Fruit fly (Drosophila melanogaster) whole organism, embryonic: ENCODE data around the gene CG9757.
A peak's percentile ranks its signal among the peaks of the same experiment; 100 is the strongest.

Experiments
- Aef1 ChIP-seq: fragments of 200-800 bp; sonication (Bioruptor generic); IDR thresholded peaks from 3 replicates; pipeline ENCODE4 v1.3.6; 2022; ENCODE audit warnings: missing biosample characterization, missing genetic modification characterization
- CG10209 ChIP-seq: fragments of 200-800 bp; sonication (Bioruptor generic); optimal IDR thresholded peaks from 3 replicates; lab custom pipeline; 2017; ENCODE audit warnings: missing biosample characterization, mild to moderate bottlenecking, missing genetic modification characterization, missing genetic modification reagents
- CG10462 ChIP-seq: fragments of 200-800 bp; sonication (Bioruptor generic); optimal IDR thresholded peaks from 2 replicates; lab custom pipeline; 2016; ENCODE audit warnings: missing biosample characterization, missing genetic modification characterization
- CG10979 ChIP-seq: fragments of 200-800 bp; sonication (Bioruptor generic); optimal IDR thresholded peaks from 2 replicates; lab custom pipeline; 2018; ENCODE audit warnings: missing biosample characterization, mild to moderate bottlenecking, missing genetic modification characterization, moderate library complexity
- CG11398 ChIP-seq: fragments of 200-800 bp; sonication (Bioruptor generic); optimal IDR thresholded peaks from 2 replicates; lab custom pipeline; 2016; ENCODE audit warnings: missing biosample characterization, missing genetic modification characterization
- CG11504 ChIP-seq: fragments of 200-800 bp; sonication (Bioruptor generic); optimal IDR thresholded peaks from 3 replicates; lab custom pipeline; 2019; ENCODE audit warnings: missing biosample characterization, mild to moderate bottlenecking, missing genetic modification characterization, moderate library complexity
- CG11696 ChIP-seq: fragments of 200-800 bp; sonication (Bioruptor generic); IDR thresholded peaks from 2 replicates; pipeline ENCODE4 v1.3.6; 2022; ENCODE audit warnings: missing biosample characterization, missing genetic modification characterization
- CG12104 ChIP-seq: fragments of 200-800 bp; sonication (Bioruptor generic); optimal IDR thresholded peaks from 3 replicates; lab custom pipeline; 2016; ENCODE audit warnings: missing biosample characterization, missing genetic modification characterization
- CG12219 ChIP-seq: fragments of 200-800 bp; sonication (Bioruptor generic); optimal IDR thresholded peaks from 3 replicates; lab custom pipeline; 2018; ENCODE audit warnings: missing biosample characterization, mild to moderate bottlenecking, missing genetic modification characterization
- CG13287 ChIP-seq: fragments of 200-800 bp; sonication (Bioruptor generic); IDR thresholded peaks from 2 replicates; pipeline ENCODE4 v1.3.6; 2022; ENCODE audit warnings: missing biosample characterization, missing genetic modification characterization; ENCODE audit not compliant: partially characterized antibody
- CG13296 ChIP-seq: fragments of 200-800 bp; sonication (Bioruptor generic); optimal IDR thresholded peaks from 3 replicates; lab custom pipeline; 2018; ENCODE audit warnings: missing biosample characterization, mild to moderate bottlenecking, missing genetic modification characterization
- CG1603 ChIP-seq: fragments of 200-800 bp; sonication (Bioruptor generic); optimal IDR thresholded peaks from 2 replicates; lab custom pipeline; 2019; ENCODE audit warnings: missing biosample characterization, mild to moderate bottlenecking, missing genetic modification characterization, moderate library complexity
- CG17186 ChIP-seq: fragments of 200-800 bp; sonication (Bioruptor generic); optimal IDR thresholded peaks from 3 replicates; lab custom pipeline; 2017; ENCODE audit warnings: missing biosample characterization, missing genetic modification reagents, missing genetic modification characterization
- CG17385 ChIP-seq: fragments of 200-800 bp; sonication (Bioruptor generic); optimal IDR thresholded peaks from 3 replicates; lab custom pipeline; 2018; ENCODE audit warnings: missing biosample characterization, mild to moderate bottlenecking, missing genetic modification characterization
- CG2875 ChIP-seq: fragments of 200-800 bp; sonication (Bioruptor generic); optimal IDR thresholded peaks from 2 replicates; lab custom pipeline; 2017; ENCODE audit warnings: missing biosample characterization, mild to moderate bottlenecking, missing genetic modification characterization, missing genetic modification reagents
- CG31388 ChIP-seq: fragments of 200-800 bp; sonication (Bioruptor generic); optimal IDR thresholded peaks from 2 replicates; lab custom pipeline; 2016; ENCODE audit warnings: missing biosample characterization, missing genetic modification characterization
- CG4707 ChIP-seq: fragments of 200-800 bp; sonication (Bioruptor generic); optimal IDR thresholded peaks from 2 replicates; lab custom pipeline; 2018; ENCODE audit warnings: missing biosample characterization, mild to moderate bottlenecking, missing genetic modification characterization, moderate library complexity
- CG6654 ChIP-seq: fragments of 200-800 bp; sonication (Bioruptor generic); optimal IDR thresholded peaks from 2 replicates; lab custom pipeline; 2017; ENCODE audit warnings: missing biosample characterization, mild to moderate bottlenecking, missing genetic modification characterization
- CG7372 ChIP-seq: fragments of 200-800 bp; sonication (Bioruptor generic); IDR thresholded peaks from 2 replicates; pipeline ENCODE4 v1.3.6; 2022; ENCODE audit warnings: missing biosample characterization, missing genetic modification characterization
- CG9727 ChIP-seq: fragments of 200-800 bp; sonication (Bioruptor generic); optimal IDR thresholded peaks from 3 replicates; lab custom pipeline; 2017; ENCODE audit warnings: missing biosample characterization, mild to moderate bottlenecking, missing genetic modification characterization
- CG9932 ChIP-seq: fragments of 200-800 bp; sonication (Bioruptor generic); IDR thresholded peaks from 2 replicates; pipeline ENCODE4 v1.3.6; 2022; ENCODE audit warnings: missing biosample characterization, missing genetic modification characterization
- CkIIα-i1 ChIP-seq: fragments of 200-800 bp; sonication (Bioruptor generic); IDR thresholded peaks from 2 replicates; pipeline ENCODE4 v1.3.6; 2022; ENCODE audit warnings: missing biosample characterization, missing genetic modification characterization
- HLH3B ChIP-seq: fragments of 200-800 bp; sonication (Bioruptor generic); IDR thresholded peaks from 2 replicates; pipeline ENCODE4 v1.3.6; 2022; ENCODE audit warnings: missing biosample characterization, missing genetic modification characterization
- Hand ChIP-seq: fragments of 200-800 bp; sonication (Bioruptor generic); optimal IDR thresholded peaks from 2 replicates; lab custom pipeline; 2017; ENCODE audit warnings: mild to moderate bottlenecking, missing biosample characterization, missing genetic modification reagents, missing genetic modification characterization
- Mrtf ChIP-seq: fragments of 200-800 bp; sonication (Bioruptor generic); IDR thresholded peaks from 3 replicates; pipeline ENCODE4 v1.3.6; 2022; ENCODE audit warnings: missing biosample characterization, missing genetic modification characterization
- Xbp1 ChIP-seq: fragments of 200-800 bp; sonication (Bioruptor generic); optimal IDR thresholded peaks from 3 replicates; lab custom pipeline; 2016; ENCODE audit warnings: missing biosample characterization, mild to moderate bottlenecking, missing genetic modification characterization
- ase ChIP-seq: fragments of 200-800 bp; sonication (Bioruptor generic); IDR thresholded peaks from 3 replicates; pipeline ENCODE4 v1.3.6; 2022; ENCODE audit warnings: missing biosample characterization, missing genetic modification characterization
- bigmax ChIP-seq: fragments of 200-800 bp; sonication (Bioruptor generic); optimal IDR thresholded peaks from 2 replicates; lab custom pipeline; 2018; ENCODE audit warnings: missing biosample characterization, mild to moderate bottlenecking, missing genetic modification characterization
- bsh ChIP-seq, 2 experiments: fragments of 200-800 bp; sonication (Bioruptor generic); optimal IDR thresholded peaks; 2 replicates each; lab custom pipeline; 2017 to 2018; ENCODE audit warnings: mild to moderate bottlenecking in 2 of 2, missing biosample characterization in 2 of 2, missing genetic modification characterization in 2 of 2, moderate library complexity in 1 of 2
- cas ChIP-seq: fragments of 200-800 bp; sonication (Bioruptor generic); IDR thresholded peaks from 2 replicates; pipeline ENCODE4 v1.3.6; 2022; ENCODE audit warnings: missing biosample characterization, missing genetic modification characterization
- caup ChIP-seq: fragments of 200-800 bp; sonication (Bioruptor generic); optimal IDR thresholded peaks from 3 replicates; lab custom pipeline; 2017; ENCODE audit warnings: missing biosample characterization, mild to moderate bottlenecking, missing genetic modification characterization, moderate library complexity; ENCODE audit not compliant: severe bottlenecking
- corto ChIP-seq: fragments of 200-800 bp; sonication (Bioruptor generic); optimal IDR thresholded peaks from 2 replicates; lab custom pipeline; 2016; ENCODE audit warnings: missing biosample characterization, mild to moderate bottlenecking, missing genetic modification characterization, moderate library complexity
- crp ChIP-seq, 2 experiments: fragments of 200-800 bp; sonication (Bioruptor generic); optimal IDR thresholded peaks; 2 replicates in 1 of 2; 3 replicates in 1 of 2; lab custom pipeline; 2017; ENCODE audit warnings: missing biosample characterization in 2 of 2, missing genetic modification characterization in 2 of 2, mild to moderate bottlenecking in 1 of 2, moderate library complexity in 1 of 2
- dan ChIP-seq: fragments of 200-800 bp; sonication (Bioruptor generic); IDR thresholded peaks from 2 replicates; pipeline ENCODE4 v1.3.6; 2022; ENCODE audit warnings: missing biosample characterization, missing genetic modification characterization
- esg ChIP-seq: fragments of 200-800 bp; sonication (Bioruptor generic); conservative IDR thresholded peaks from 2 replicates; pipeline ENCODE4 v1.3.6; 2022; ENCODE audit warnings: missing biosample characterization, missing genetic modification characterization
- exex ChIP-seq: fragments of 200-800 bp; sonication (Bioruptor generic); optimal IDR thresholded peaks from 4 replicates; lab custom pipeline; 2018; ENCODE audit warnings: missing biosample characterization, mild to moderate bottlenecking, missing genetic modification characterization, moderate library complexity
- gsb-n ChIP-seq: fragments of 200-800 bp; sonication (Bioruptor generic); optimal IDR thresholded peaks from 3 replicates; lab custom pipeline; 2018; ENCODE audit warnings: missing biosample characterization, mild to moderate bottlenecking, missing genetic modification characterization
- lbe ChIP-seq: fragments of 200-800 bp; sonication (Bioruptor generic); optimal IDR thresholded peaks from 2 replicates; lab custom pipeline; 2016; ENCODE audit warnings: missing biosample characterization, mild to moderate bottlenecking, missing genetic modification characterization
- lilli ChIP-seq: fragments of 200-800 bp; sonication (Bioruptor generic); optimal IDR thresholded peaks from 3 replicates; lab custom pipeline; 2016; ENCODE audit warnings: missing biosample characterization, missing genetic modification characterization
- nmo ChIP-seq: fragments of 200-800 bp; sonication (Bioruptor generic); optimal IDR thresholded peaks from 2 replicates; lab custom pipeline; 2018; ENCODE audit warnings: missing biosample characterization, mild to moderate bottlenecking, missing genetic modification characterization, moderate library complexity
- pfk ChIP-seq: fragments of 200-800 bp; sonication (Bioruptor generic); optimal IDR thresholded peaks from 2 replicates; lab custom pipeline; 2018; ENCODE audit warnings: missing biosample characterization, mild to moderate bottlenecking, missing genetic modification characterization, moderate library complexity
- ranshi ChIP-seq: fragments of 200-800 bp; sonication (Bioruptor generic); IDR thresholded peaks from 2 replicates; pipeline ENCODE4 v1.3.6; 2022; ENCODE audit warnings: missing biosample characterization, missing genetic modification characterization
- slp2 ChIP-seq: fragments of 200-800 bp; sonication (Bioruptor generic); optimal IDR thresholded peaks from 2 replicates; lab custom pipeline; 2016; ENCODE audit warnings: missing biosample characterization, missing genetic modification characterization
- so ChIP-seq: fragments of 200-800 bp; sonication (Bioruptor generic); IDR thresholded peaks from 3 replicates; pipeline ENCODE4 v1.3.6; 2022; ENCODE audit warnings: missing biosample characterization, missing genetic modification characterization
- sob ChIP-seq: fragments of 200-800 bp; sonication (Bioruptor generic); IDR thresholded peaks from 2 replicates; pipeline ENCODE4 v1.3.6; 2022; ENCODE audit warnings: missing biosample characterization, missing genetic modification characterization
- ssp ChIP-seq: fragments of 200-800 bp; sonication (Bioruptor generic); IDR thresholded peaks from 2 replicates; pipeline ENCODE4 v1.3.6; 2022; ENCODE audit warnings: missing biosample characterization, missing genetic modification characterization
- tup ChIP-seq: fragments of 200-800 bp; sonication (Bioruptor generic); optimal IDR thresholded peaks from 2 replicates; lab custom pipeline; 2016; ENCODE audit warnings: missing biosample characterization, mild to moderate bottlenecking, missing genetic modification characterization, moderate library complexity
- vvl ChIP-seq: fragments of 200-800 bp; sonication (Bioruptor generic); IDR thresholded peaks from 2 replicates; pipeline ENCODE4 v1.3.6; 2022; ENCODE audit warnings: missing biosample characterization, missing genetic modification characterization
- zen ChIP-seq: fragments of 200-800 bp; sonication (Bioruptor generic); optimal IDR thresholded peaks from 3 replicates; lab custom pipeline; 2018; ENCODE audit warnings: missing biosample characterization, mild to moderate bottlenecking, missing genetic modification characterization, moderate library complexity

CG9757 gene

dm6 chr3R:13659865-13660738 is 47.9 kb upstream of the CG9757 start, which contains the start of gene Hrb87F (continued):
- no peak for TF ChIP-seq corto (GFP tag; lab: Kevin White, UChicago)
- no peak for TF ChIP-seq CG10979
- peak; percentile 7; the same call in 1 of the 2 replicates for TF ChIP-seq ranshi (GFP tag; lab: Robert Waterston, UW)
- TF ChIP-seq CkIIα-i1 = no peak
- TF ChIP-seq exex (tag; lab: Kevin White, UChicago) = no peak
- TF ChIP-seq CG9727 = no peak
- TF ChIP-seq zen = no peak
- no peak for TF ChIP-seq CG13296
- TF ChIP-seq Aef1 (GFP tag; lab: Robert Waterston, UW) = no peak
- TF ChIP-seq CG6654 (GFP tag; lab: Kevin White, UChicago) = no peak
- no peak for TF ChIP-seq CG17385 (GFP tag; lab: Kevin White, UChicago)
- no peak for TF ChIP-seq Mrtf (GFP tag; lab: Robert Waterston, UW)
- TF ChIP-seq ssp = peak; percentile 91
- TF ChIP-seq CG7372 (GFP tag; lab: Robert Waterston, UW) = no peak
- TF ChIP-seq CG4707 (GFP tag; lab: Kevin White, UChicago) = no peak
- peak; percentile 65 for TF ChIP-seq CG1603 (tag; lab: Kevin White, UChicago)
- no peak for TF ChIP-seq Xbp1 (GFP tag; lab: Kevin White, UChicago)
- TF ChIP-seq nmo (GFP tag; lab: Kevin White, UChicago) = no peak
- TF ChIP-seq lbe (GFP tag; lab: Kevin White, UChicago) = peak; percentile 50
- TF ChIP-seq caup (GFP tag; lab: Kevin White, UChicago) = no peak
- no peak for TF ChIP-seq Hand
- no peak for TF ChIP-seq slp2
- no peak; the same call in 1 of the 2 replicates for TF ChIP-seq sob (GFP tag; lab: Robert Waterston, UW)
- no peak for TF ChIP-seq CG31388
- TF ChIP-seq CG17186 = no peak
- no peak for TF ChIP-seq CG10462 (GFP tag; lab: Kevin White, UChicago)
- TF ChIP-seq tup = no peak
- no peak for TF ChIP-seq so (GFP tag; lab: Robert Waterston, UW)
- no peak for TF ChIP-seq bigmax (GFP tag; lab: Kevin White, UChicago)
- no peak for TF ChIP-seq CG11398 (GFP tag; lab: Kevin White, UChicago)
- no peak for TF ChIP-seq dan (GFP tag; lab: Robert Waterston, UW)
- no peak for TF ChIP-seq cas (GFP tag; lab: Robert Waterston, UW)
- TF ChIP-seq CG12219 (GFP tag; lab: Kevin White, UChicago) = no peak
- TF ChIP-seq CG12104 (GFP tag; lab: Kevin White, UChicago) = no peak
- peak in 1 of 2 experiments; percentile 9 for TF ChIP-seq bsh (GFP tag; optimal IDR thresholded peaks at IDR 0.05; lab: Kevin White, UChicago)
- TF ChIP-seq esg (GFP tag; lab: Robert Waterston, UW) = 0 out of 2 replicates have a peak, but pooled peaks have one; percentile 19
- TF ChIP-seq lilli = no peak
- peak; percentile 91 for TF ChIP-seq pfk (GFP tag; lab: Kevin White, UChicago)
- TF ChIP-seq ase (GFP tag; lab: Robert Waterston, UW) = no peak
- TF ChIP-seq HLH3B (GFP tag; lab: Robert Waterston, UW) = no peak; the same call in 1 of the 2 replicates
- no peak for TF ChIP-seq CG2875
- no peak for TF ChIP-seq CG11696 (GFP tag; lab: Robert Waterston, UW)
- TF ChIP-seq crp (GFP tag; optimal IDR thresholded peaks at IDR 0.05; lab: Kevin White, UChicago) = no peak
- no peak for TF ChIP-seq CG11504 (tag; lab: Kevin White, UChicago)
- no peak for TF ChIP-seq gsb-n (tag; lab: Kevin White, UChicago)
- TF ChIP-seq CG10209 (GFP tag; lab: Kevin White, UChicago) = no peak
- no peak for TF ChIP-seq vvl
- TF ChIP-seq CG9932 (GFP tag; lab: Robert Waterston, UW) = peak; percentile 67
- TF ChIP-seq CG13287 (GFP tag; lab: Robert Waterston, UW) = no peak
